Fruit fly (Drosophila melanogaster) whole organism, prepupa: Measurements from ENCODE around the gene CG16762.

Source experiments
- CG10631 ChIP-seq: fragments of 200-800 bp; sonication (Bioruptor generic); optimal IDR thresholded peaks from 2 replicates; lab custom pipeline; 2016; ENCODE audit warnings: missing biosample characterization, missing genetic modification characterization
- CG10669 ChIP-seq: fragments of 200-800 bp; sonication (Bioruptor generic); optimal IDR thresholded peaks from 3 replicates; lab custom pipeline; 2018; ENCODE audit warnings: missing biosample characterization, mild to moderate bottlenecking, missing genetic modification characterization, moderate library complexity
- CG11294 ChIP-seq: fragments of 200-800 bp; sonication (Bioruptor generic); IDR thresholded peaks from 2 replicates; pipeline ENCODE4 v1.3.6; 2022; ENCODE audit warnings: missing biosample characterization, missing genetic modification characterization
- CG11762 ChIP-seq: fragments of 200-800 bp; sonication (Bioruptor generic); optimal IDR thresholded peaks from 3 replicates; lab custom pipeline; 2016; ENCODE audit warnings: missing biosample characterization, missing genetic modification characterization; ENCODE audit not compliant: insufficient read depth
- CG11902 ChIP-seq: fragments of 200-800 bp; sonication (Bioruptor generic); optimal IDR thresholded peaks from 3 replicates; lab custom pipeline; 2016; ENCODE audit warnings: missing biosample characterization, missing genetic modification characterization
- CG15336 ChIP-seq: fragments of 200-800 bp; sonication (Bioruptor generic); IDR thresholded peaks from 2 replicates; pipeline ENCODE4 v1.3.6; 2022; ENCODE audit warnings: missing biosample characterization, missing genetic modification characterization
- CG1621 ChIP-seq: fragments of 200-800 bp; sonication (Bioruptor generic); optimal IDR thresholded peaks from 3 replicates; lab custom pipeline; 2018; ENCODE audit warnings: missing biosample characterization, mild to moderate bottlenecking, missing genetic modification characterization
- CG3032 ChIP-seq: fragments of 200-800 bp; optimal IDR thresholded peaks from 2 replicates; lab custom pipeline; 2019; ENCODE audit warnings: missing biosample characterization, mild to moderate bottlenecking, missing genetic modification characterization, moderate library complexity
- CG32006 ChIP-seq: fragments of 200-800 bp; sonication (Bioruptor generic); optimal IDR thresholded peaks from 3 replicates; lab custom pipeline; 2017; ENCODE audit warnings: missing biosample characterization, mild to moderate bottlenecking, missing genetic modification characterization
- CG34406 ChIP-seq: fragments of 200-800 bp; sonication (Bioruptor generic); optimal IDR thresholded peaks from 3 replicates; lab custom pipeline; 2016; ENCODE audit warnings: missing biosample characterization, missing genetic modification characterization
- CG3919 ChIP-seq: fragments of 200-800 bp; sonication (Bioruptor generic); optimal IDR thresholded peaks from 3 replicates; lab custom pipeline; 2016; ENCODE audit warnings: missing biosample characterization, missing genetic modification characterization
- CG4318 ChIP-seq: fragments of 200-800 bp; sonication (Bioruptor generic); optimal IDR thresholded peaks from 3 replicates; lab custom pipeline; 2017; ENCODE audit warnings: missing biosample characterization, mild to moderate bottlenecking, missing genetic modification characterization
- CG6163 ChIP-seq: fragments of 200-800 bp; sonication (Bioruptor generic); IDR thresholded peaks from 3 replicates; pipeline ENCODE4 v1.3.6; 2022; ENCODE audit warnings: missing biosample characterization, missing genetic modification characterization
- CG6276 ChIP-seq: fragments of 200-800 bp; sonication (Bioruptor generic); optimal IDR thresholded peaks from 2 replicates; lab custom pipeline; 2017; ENCODE audit warnings: missing biosample characterization, mild to moderate bottlenecking, missing genetic modification characterization
- CG6808 ChIP-seq: fragments of 200-800 bp; sonication (Bioruptor generic); optimal IDR thresholded peaks from 3 replicates; lab custom pipeline; 2017; ENCODE audit warnings: missing biosample characterization, missing genetic modification characterization, mild to moderate bottlenecking, moderate library complexity, missing genetic modification reagents
- CG6854 ChIP-seq: fragments of 200-800 bp; sonication (Bioruptor generic); optimal IDR thresholded peaks from 2 replicates; lab custom pipeline; 2017; ENCODE audit warnings: missing biosample characterization, mild to moderate bottlenecking, missing genetic modification characterization
- CG8119 ChIP-seq: fragments of 200-800 bp; sonication (Bioruptor generic); IDR thresholded peaks from 3 replicates; pipeline ENCODE4 v1.3.6; 2022; ENCODE audit warnings: missing biosample characterization, missing genetic modification characterization
- CG8319 ChIP-seq: fragments of 200-800 bp; sonication (Bioruptor generic); optimal IDR thresholded peaks from 3 replicates; lab custom pipeline; 2016; ENCODE audit warnings: missing biosample characterization, missing genetic modification characterization
- CG8632 ChIP-seq: fragments of 200-800 bp; sonication (Bioruptor generic); optimal IDR thresholded peaks from 3 replicates; lab custom pipeline; 2016; ENCODE audit warnings: missing biosample characterization, missing genetic modification characterization
- CG9139 ChIP-seq: fragments of 200-800 bp; sonication (Bioruptor generic); optimal IDR thresholded peaks from 3 replicates; lab custom pipeline; 2017; ENCODE audit warnings: missing biosample characterization, mild to moderate bottlenecking, missing genetic modification characterization
- Eip75B ChIP-seq: fragments of 200-800 bp; sonication (Bioruptor generic); optimal IDR thresholded peaks from 3 replicates; lab custom pipeline; 2016; ENCODE audit warnings: missing biosample characterization, missing genetic modification characterization
- Eip78C ChIP-seq: fragments of 200-800 bp; sonication (Bioruptor generic); peaks from one replicate; lab custom pipeline; 2016; ENCODE audit warnings: missing biosample characterization, missing genetic modification characterization
- Ets21C ChIP-seq: fragments of 200-800 bp; sonication (Bioruptor generic); optimal IDR thresholded peaks from 3 replicates; lab custom pipeline; 2016; ENCODE audit warnings: missing biosample characterization, missing genetic modification characterization
- Hr38 ChIP-seq: sonication (Bioruptor generic); optimal IDR thresholded peaks from 2 replicates; lab custom pipeline; 2016; ENCODE audit warnings: missing biosample characterization, missing genetic modification characterization
- Hr39 ChIP-seq: fragments of 200-800 bp; sonication (Bioruptor generic); optimal IDR thresholded peaks from 2 replicates; lab custom pipeline; 2016; ENCODE audit warnings: missing biosample characterization, missing genetic modification characterization
- Lpt ChIP-seq: fragments of 200-800 bp; sonication (Bioruptor generic); optimal IDR thresholded peaks from 3 replicates; lab custom pipeline; 2016; ENCODE audit warnings: missing biosample characterization, missing genetic modification characterization
- Met ChIP-seq: fragments of 200-800 bp; sonication (Bioruptor generic); optimal IDR thresholded peaks from 3 replicates; lab custom pipeline; 2016; ENCODE audit warnings: missing biosample characterization, missing genetic modification characterization
- OdsH ChIP-seq: fragments of 200-800 bp; sonication (Bioruptor generic); optimal IDR thresholded peaks from 3 replicates; lab custom pipeline; 2016; ENCODE audit warnings: missing biosample characterization, missing genetic modification characterization
- Smox ChIP-seq: fragments of 200-800 bp; sonication (Bioruptor generic); optimal IDR thresholded peaks from 3 replicates; lab custom pipeline; 2016; ENCODE audit warnings: missing biosample characterization, missing genetic modification characterization
- Sox102F ChIP-seq: fragments of 200-800 bp; sonication (Bioruptor generic); optimal IDR thresholded peaks from 2 replicates; lab custom pipeline; 2016; ENCODE audit warnings: missing biosample characterization, mild to moderate bottlenecking, missing genetic modification characterization
- achi ChIP-seq: fragments of 200-800 bp; sonication (Bioruptor generic); optimal IDR thresholded peaks from 3 replicates; lab custom pipeline; 2016; ENCODE audit warnings: missing biosample characterization, missing genetic modification characterization
- acj6 ChIP-seq: fragments of 200-800 bp; sonication (Bioruptor generic); optimal IDR thresholded peaks from 3 replicates; lab custom pipeline; 2016; ENCODE audit warnings: missing biosample characterization, missing genetic modification characterization
- cyc ChIP-seq: fragments of 200-800 bp; sonication (Bioruptor generic); optimal IDR thresholded peaks from 3 replicates; lab custom pipeline; 2016; ENCODE audit warnings: missing biosample characterization, missing genetic modification characterization
- dac ChIP-seq: fragments of 200-800 bp; sonication (Bioruptor generic); optimal IDR thresholded peaks from 2 replicates; lab custom pipeline; 2017; ENCODE audit warnings: missing biosample characterization, mild to moderate bottlenecking, missing genetic modification characterization
- dsx ChIP-seq: fragments of 200-800 bp; optimal IDR thresholded peaks from 3 replicates; lab custom pipeline; 2019; ENCODE audit warnings: missing biosample characterization, mild to moderate bottlenecking, missing genetic modification characterization, moderate library complexity; ENCODE audit not compliant: poor library complexity, severe bottlenecking
- eg ChIP-seq: fragments of 200-800 bp; sonication (Bioruptor generic); IDR thresholded peaks from 3 replicates; pipeline ENCODE4 v1.3.6; 2022; ENCODE audit warnings: missing biosample characterization, missing genetic modification characterization
- esn ChIP-seq: fragments of 200-800 bp; sonication (Bioruptor generic); optimal IDR thresholded peaks from 2 replicates; lab custom pipeline; 2016; ENCODE audit warnings: missing biosample characterization, mild to moderate bottlenecking, missing genetic modification characterization, moderate library complexity
- fd85E ChIP-seq: fragments of 200-800 bp; sonication (Bioruptor generic); optimal IDR thresholded peaks from 3 replicates; lab custom pipeline; 2016; ENCODE audit warnings: missing biosample characterization, missing genetic modification characterization
- fkh ChIP-seq: fragments of 200-800 bp; sonication (Bioruptor generic); optimal IDR thresholded peaks from 3 replicates; lab custom pipeline; 2017; ENCODE audit warnings: missing biosample characterization, mild to moderate bottlenecking, missing genetic modification characterization, moderate library complexity
- net ChIP-seq: fragments of 200-800 bp; sonication (Bioruptor generic); optimal IDR thresholded peaks from 3 replicates; lab custom pipeline; 2016; ENCODE audit warnings: missing biosample characterization, missing genetic modification characterization
- salr ChIP-seq, 2 experiments: fragments of 200-800 bp; sonication (Bioruptor generic); optimal IDR thresholded peaks; 3 replicates each; lab custom pipeline; 2016 to 2018; ENCODE audit warnings: missing biosample characterization in 2 of 2, missing genetic modification characterization in 2 of 2, mild to moderate bottlenecking in 1 of 2
- svp ChIP-seq: fragments of 200-800 bp; sonication (Bioruptor generic); peaks from one replicate; lab custom pipeline; 2016; ENCODE audit warnings: missing biosample characterization, missing genetic modification characterization
- topi ChIP-seq: fragments of 200-800 bp; sonication (Bioruptor generic); optimal IDR thresholded peaks from 3 replicates; lab custom pipeline; 2016; ENCODE audit warnings: missing biosample characterization, missing genetic modification characterization
- vri ChIP-seq: fragments of 200-800 bp; sonication (Bioruptor generic); optimal IDR thresholded peaks from 3 replicates; lab custom pipeline; 2016; ENCODE audit warnings: missing biosample characterization, mild to moderate bottlenecking, missing genetic modification characterization

The CG16762 gene

DNA sequence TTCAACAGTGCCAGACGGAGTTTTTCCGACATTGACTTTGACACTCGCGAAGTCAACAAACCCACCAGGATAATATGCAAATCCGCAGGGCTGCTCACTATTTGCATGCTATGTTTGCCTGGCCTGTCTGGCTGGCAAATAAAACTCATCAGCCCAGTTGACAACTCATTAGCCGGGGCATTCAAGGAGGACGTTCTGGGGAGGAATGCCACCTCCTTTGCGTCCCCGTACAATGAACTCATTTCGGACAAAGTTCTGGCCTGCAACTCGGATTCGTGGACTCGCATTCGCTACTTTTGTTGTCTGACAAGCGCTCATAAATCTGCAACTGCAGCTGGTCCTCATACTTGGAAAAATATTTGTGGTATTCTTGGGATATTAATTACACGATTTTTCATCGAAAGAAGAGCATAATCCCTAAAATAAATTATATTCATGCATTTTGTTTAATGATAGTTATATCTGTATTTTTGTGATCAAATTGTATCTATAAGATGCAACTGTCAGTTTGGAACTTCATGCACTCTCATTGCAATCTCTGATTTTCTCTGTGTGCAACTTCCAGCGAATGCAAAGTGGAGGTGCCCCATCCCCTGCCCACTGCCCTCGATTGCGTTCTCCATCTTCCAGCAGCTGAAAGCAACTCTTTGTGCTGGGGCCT lies 4.5 kb downstream of the CG16762 start (continued):
- TF ChIP-seq dsx (GFP tag; lab: Kevin White, UChicago) (peak; percentile 66), svp (GFP tag; lab: Kevin White, UChicago) (peak; percentile 72), CG6808 (GFP tag; lab: Kevin White, UChicago) (peak; percentile 72), achi (GFP tag; lab: Kevin White, UChicago) (peak; percentile 69), cyc (GFP tag; lab: Kevin White, UChicago) (peak; percentile 39), CG10669 (peak; percentile 74), CG32006 (peak; percentile 57), CG1621 (tag; lab: Kevin White, UChicago) (peak; percentile 29), Lpt (GFP tag; lab: Kevin White, UChicago) (peak; percentile 12), esn (peak; percentile 66), Met (GFP tag; lab: Kevin White, UChicago) (peak; percentile 67), CG3919 (peak; percentile 75), CG6163 (GFP tag; lab: Robert Waterston, UW) (peak; percentile 76; the same call in 2 of the 3 replicates), CG8119 (GFP tag; lab: Robert Waterston, UW) (peak; percentile 69), CG15336 (GFP tag; lab: Robert Waterston, UW) (peak; percentile 55; the same call in 1 of the 2 replicates), CG4318 (GFP tag; lab: Kevin White, UChicago) (no peak), Smox (GFP tag; lab: Kevin White, UChicago) (peak; percentile 47), CG10631 (GFP tag; lab: Kevin White, UChicago) (peak; percentile 75), salr (GFP tag; optimal IDR thresholded peaks at IDR 0.05; lab: Kevin White, UChicago) (peak; percentile 10 to 76), dac (GFP tag; lab: Kevin White, UChicago) (peak; percentile 14), topi (GFP tag; lab: Kevin White, UChicago) (peak; percentile 50), Sox102F (peak; percentile 53), vri (GFP tag; lab: Kevin White, UChicago) (peak; percentile 12), Eip78C (peak; percentile 92), CG11294 (GFP tag; lab: Robert Waterston, UW) (no peak), Hr39 (GFP tag; lab: Kevin White, UChicago) (peak; percentile 32)

DNA sequence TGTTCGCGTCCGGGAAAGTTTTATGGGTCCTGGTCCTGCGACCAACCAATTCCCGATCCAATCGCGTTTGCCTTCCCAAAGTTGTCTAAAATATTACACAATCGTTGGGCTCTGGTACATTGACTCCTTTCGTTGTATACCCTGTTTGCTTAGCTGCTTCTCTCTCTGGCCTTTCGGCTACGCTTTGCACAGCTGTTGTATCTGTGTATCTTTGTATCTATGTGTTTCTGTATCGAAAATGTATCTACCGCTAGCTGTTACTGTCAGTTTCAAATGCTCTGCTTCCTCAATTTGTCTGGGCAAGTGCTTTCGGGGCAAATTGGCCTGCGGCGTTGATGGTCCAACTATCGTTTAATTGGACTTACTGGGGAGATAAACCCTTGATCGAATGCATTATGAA lies 5.8 kb downstream of the CG16762 start:
- TF ChIP-seq fkh (peak; percentile 74), vri (GFP tag; lab: Kevin White, UChicago) (peak; percentile 41), Ets21C (no peak)

DNA sequence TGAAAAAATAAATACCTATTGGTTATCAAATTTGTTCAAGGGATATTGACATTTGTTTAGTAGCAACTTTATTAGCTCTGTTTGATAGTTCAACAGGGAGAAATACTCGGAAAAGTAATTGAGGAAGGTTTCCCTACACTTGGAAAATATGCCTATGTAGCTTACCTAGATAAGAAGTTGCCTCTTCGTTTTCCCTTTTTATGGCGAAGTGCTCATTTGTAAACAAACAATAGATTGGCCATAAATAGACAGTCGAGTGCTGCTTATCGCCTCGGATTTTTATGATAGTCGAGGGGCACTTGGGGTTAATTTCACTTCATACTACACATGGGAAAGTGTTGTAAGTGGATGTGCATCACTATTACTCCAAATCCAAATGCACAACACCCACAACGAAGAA lies 6.9 kb downstream of the CG16762 start:
- TF ChIP-seq fkh (peak; percentile 71), CG6276 (peak; percentile 25), CG32006 (peak; percentile 2), Ets21C (no peak)
- TF ChIP-seq, all 60 proteins: peak for 3

DNA sequence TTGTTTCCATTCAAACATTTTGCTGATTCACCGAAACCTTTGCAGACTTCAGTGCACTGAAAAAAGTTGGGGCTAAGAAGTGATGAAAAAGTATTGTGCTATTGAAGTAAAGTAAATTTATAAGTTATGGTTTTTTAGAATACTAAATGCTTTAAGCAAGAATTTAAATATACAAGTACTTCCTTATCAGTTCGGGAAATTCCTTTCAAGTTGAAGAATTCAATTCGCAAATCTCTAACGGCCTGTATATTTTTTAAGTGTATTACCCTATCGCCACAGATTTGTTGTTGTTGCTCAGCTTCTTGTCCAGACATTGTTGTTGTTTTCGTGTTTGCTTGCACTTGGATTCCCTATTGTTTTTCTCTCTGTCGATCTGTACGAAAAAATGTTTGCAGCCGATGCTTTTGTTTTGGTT lies 8.0 kb downstream of the CG16762 start:
- peak; percentile 55 for TF ChIP-seq fd85E (GFP tag; lab: Kevin White, UChicago)
- TF ChIP-seq CG8632 (GFP tag; lab: Kevin White, UChicago) = peak; percentile 80
- peak; percentile 62 for TF ChIP-seq CG8319
- peak; percentile 93 for TF ChIP-seq cyc (GFP tag; lab: Kevin White, UChicago)
- TF ChIP-seq CG1621 (tag; lab: Kevin White, UChicago) = peak; percentile 46
- TF ChIP-seq CG32006 = peak; percentile 81
- peak; percentile 75 for TF ChIP-seq dsx (GFP tag; lab: Kevin White, UChicago)
- peak; percentile 84 for TF ChIP-seq CG34406
- peak; percentile 80 for TF ChIP-seq eg (GFP tag; lab: Robert Waterston, UW)
- peak; percentile 75 for TF ChIP-seq CG3032 (tag; lab: Kevin White, UChicago)
- peak; percentile 74 for TF ChIP-seq CG10631 (GFP tag; lab: Kevin White, UChicago)
- TF ChIP-seq dac (GFP tag; lab: Kevin White, UChicago) = peak; percentile 15
- peak; percentile 54 for TF ChIP-seq CG9139
- TF ChIP-seq Eip75B = peak; percentile 80
- peak; percentile 82 for TF ChIP-seq CG6808 (GFP tag; lab: Kevin White, UChicago)
- TF ChIP-seq CG4318 (GFP tag; lab: Kevin White, UChicago) = peak; percentile 54
- peak; percentile 78 for TF ChIP-seq CG11762 (GFP tag; lab: Kevin White, UChicago)
- peak; percentile 79 for TF ChIP-seq CG6276
- peak; percentile 80 for TF ChIP-seq CG6854
- peak; percentile 86 for TF ChIP-seq CG3919
- peak; percentile 83 for TF ChIP-seq acj6
- TF ChIP-seq OdsH (GFP tag; lab: Kevin White, UChicago) = peak; percentile 82
- TF ChIP-seq CG11902 (GFP tag; lab: Kevin White, UChicago) = peak; percentile 72
- no peak for TF ChIP-seq Hr38 (GFP tag; lab: Kevin White, UChicago)
- peak; percentile 91 for TF ChIP-seq Sox102F
- TF ChIP-seq net (GFP tag; lab: Kevin White, UChicago) = peak; percentile 87
